Worm (Caenorhabditis elegans) whole organism, L2 larva: ENCODE data around the gene vab-9.

Experiments
- Y55F3AM.14 ChIP-seq: fragments of 200-800 bp; sonication (Bioruptor generic); optimal IDR thresholded peaks from 2 replicates; lab custom pipeline; 2018; ENCODE audit warnings: mild to moderate bottlenecking, missing genetic modification characterization, missing compliant biosample characterization
- ama-1 ChIP-seq: fragments of 150-350 bp; optimal IDR thresholded peaks from 2 replicates; lab custom pipeline; 2018; ENCODE audit warnings: inconsistent platforms
- ceh-82 ChIP-seq: fragments of 150-350 bp; optimal IDR thresholded peaks from 2 replicates; lab custom pipeline; 2014; ENCODE audit warnings: missing biosample characterization, missing genetic modification characterization
- elt-1 ChIP-seq: fragments of 150-350 bp; optimal IDR thresholded peaks from 2 replicates; lab custom pipeline; 2014; ENCODE audit warnings: missing biosample characterization, missing genetic modification characterization
- elt-3 ChIP-seq: sonication (generic microtip); optimal IDR thresholded peaks from 2 replicates; lab custom pipeline; 2017; ENCODE audit warnings: missing biosample characterization, missing genetic modification characterization
- mdl-1 ChIP-seq, 2 experiments: fragments of 150-350 bp in 1 of 2; sonication (generic microtip) in 1 of 2; optimal IDR thresholded peaks; 2 replicates each; lab custom pipeline; 2017; ENCODE audit warnings: missing biosample characterization in 2 of 2, missing genetic modification characterization in 2 of 2
- nhr-12 ChIP-seq: fragments of 150-350 bp; optimal IDR thresholded peaks from 2 replicates; lab custom pipeline; 2014; ENCODE audit warnings: missing biosample characterization, missing genetic modification characterization
- nhr-77 ChIP-seq: fragments of 150-350 bp; optimal IDR thresholded peaks from 2 replicates; lab custom pipeline; 2014; ENCODE audit warnings: missing biosample characterization, missing genetic modification characterization
- unc-55 ChIP-seq: fragments of 150-350 bp; sonication (generic microtip); optimal IDR thresholded peaks from 3 replicates; lab custom pipeline; 2014; ENCODE audit warnings: missing biosample characterization, missing genetic modification reagents, missing genetic modification characterization
- unc-62 ChIP-seq: fragments of 150-350 bp; optimal IDR thresholded peaks from 2 replicates; lab custom pipeline; 2014; ENCODE audit warnings: missing biosample characterization, missing genetic modification reagents, missing genetic modification characterization
- zag-1 ChIP-seq: fragments of 150-350 bp; optimal IDR thresholded peaks from 2 replicates; lab custom pipeline; 2014; ENCODE audit warnings: missing biosample characterization, missing genetic modification characterization
- ztf-4 ChIP-seq: fragments of 150-350 bp; optimal IDR thresholded peaks from 2 replicates; lab custom pipeline; 2014; ENCODE audit warnings: missing biosample characterization, missing genetic modification characterization

ce11 chrII:8642376-8642775 is 4.9 kb upstream of the vab-9 start:
- TF ChIP-seq nhr-77 (tag; lab: Kevin White, UChicago) (no peak), elt-3 (tag; lab: Kevin White, UChicago) (no peak), mdl-1 (tag; optimal IDR thresholded peaks at IDR 0.05; lab: Kevin White, UChicago) (no peak), unc-62 (GFP tag; lab: Kevin White, UChicago) (no peak), unc-55 (GFP tag; lab: Kevin White, UChicago) (no peak), elt-1 (tag; lab: Kevin White, UChicago) (no peak), ztf-4 (no peak), Y55F3AM.14 (no peak), ama-1 (lab: Kevin White, UChicago) (no peak), zag-1 (tag; lab: Kevin White, UChicago) (no peak), nhr-12 (tag; lab: Kevin White, UChicago) (no peak), ceh-82 (tag; lab: Kevin White, UChicago) (no peak)
